Fruit fly (Drosophila melanogaster): Measurements from ENCODE around the gene Gmppb.

DNA sequence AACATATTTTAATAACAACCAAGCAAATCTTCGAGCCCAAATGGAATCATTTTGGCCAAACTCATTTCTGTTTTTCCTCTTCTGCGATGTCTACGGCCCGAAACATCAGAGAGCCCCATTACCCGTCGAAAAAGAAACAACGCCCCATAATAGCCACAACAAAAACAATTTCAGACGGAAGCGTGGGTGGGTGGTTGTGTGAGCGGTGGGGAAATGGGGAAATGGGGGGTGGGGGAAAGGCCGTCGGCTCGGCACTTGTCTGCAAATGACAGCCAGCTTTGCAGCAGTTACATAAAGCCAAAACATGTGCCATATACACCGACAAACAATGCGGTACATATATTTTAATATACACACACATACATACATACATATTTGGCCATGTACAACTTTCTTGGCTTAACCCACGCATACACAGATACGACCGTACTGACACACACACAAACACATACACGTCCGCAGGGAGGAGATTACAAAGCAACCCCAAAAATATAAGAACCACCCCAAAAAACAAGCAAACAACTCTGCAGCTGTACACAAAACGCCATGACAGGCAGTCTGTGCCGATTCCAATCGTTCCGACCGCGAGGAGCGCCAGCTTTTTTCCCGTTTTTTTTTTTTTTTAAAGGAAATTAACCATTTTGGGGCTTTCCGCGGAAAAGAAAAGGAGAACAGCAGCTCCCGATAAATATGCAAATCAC lies 53.8 kb downstream of the Gmppb start:
- TF ChIP-seq CG13204 (GFP tag; optimal IDR thresholded peaks at IDR 0.05): no peak
- no peak for TF ChIP-seq CG17806 (tag; optimal IDR thresholded peaks at IDR 0.05)
- no peak for TF ChIP-seq CG34367 (tag; optimal IDR thresholded peaks at IDR 0.05)
- no peak for TF ChIP-seq CG8159 (tag; optimal IDR thresholded peaks at IDR 0.05)
- no peak for TF ChIP-seq Snoo (tag; optimal IDR thresholded peaks at IDR 0.05)
- TF ChIP-seq Pif1B (GFP tag; optimal IDR thresholded peaks at IDR 0.05): no peak
- no peak for TF ChIP-seq CG14655 (GFP tag; optimal IDR thresholded peaks at IDR 0.05)
- TF ChIP-seq rn (GFP tag; IDR thresholded peaks at IDR 0.05): no peak
- no peak for TF ChIP-seq EcR (GFP tag; optimal IDR thresholded peaks at IDR 0.05)
- no peak for TF ChIP-seq CG8301 (tag; optimal IDR thresholded peaks at IDR 0.05)
- TF ChIP-seq Ets98B (GFP tag; IDR thresholded peaks at IDR 0.05): no peak
- no peak for TF ChIP-seq CG10348 (GFP tag; IDR thresholded peaks at IDR 0.05)
- TF ChIP-seq CG9948 (tag; optimal IDR thresholded peaks at IDR 0.05): no peak
